Worm (Caenorhabditis elegans) whole organism, L4 larva: ENCODE data around the gene fbxb-48.

Source experiments
- ZK337.2 ChIP-seq: fragments of 200-800 bp; sonication (Bioruptor generic); IDR thresholded peaks from 2 replicates; pipeline ENCODE4 v1.3.6; 2022; ENCODE audit warnings: missing genetic modification reagents, missing genetic modification characterization, missing compliant biosample characterization
- aha-1 ChIP-seq: fragments of 150-350 bp; peaks from one replicate; lab custom pipeline; 2014; ENCODE audit warnings: missing biosample characterization, missing genetic modification characterization
- daf-19 ChIP-seq: fragments of 200-800 bp; sonication (Bioruptor generic); conservative IDR thresholded peaks from 2 replicates; pipeline ENCODE4 v1.3.6; 2022; ENCODE audit warnings: missing genetic modification characterization, missing compliant biosample characterization
- egl-27 ChIP-seq: sonication (generic microtip); optimal IDR thresholded peaks from 3 replicates; lab custom pipeline; 2017; ENCODE audit warnings: missing biosample characterization, missing genetic modification reagents, missing genetic modification characterization
- fkh-10 ChIP-seq: fragments of 150-350 bp; optimal IDR thresholded peaks from 2 replicates; lab custom pipeline; 2014; ENCODE audit warnings: missing biosample characterization, missing genetic modification reagents, missing genetic modification characterization
- lsy-2 ChIP-seq, 2 experiments: fragments of 150-350 bp in 1 of 2; sonication (generic microtip) in 1 of 2; optimal IDR thresholded peaks; 2 replicates each; lab custom pipeline; 2014 to 2017; ENCODE audit warnings: missing biosample characterization in 2 of 2, missing genetic modification characterization in 2 of 2
- madf-9 ChIP-seq: fragments of 200-800 bp; sonication (Bioruptor generic); conservative IDR thresholded peaks from 2 replicates; pipeline ENCODE4 v1.3.6; 2022; ENCODE audit warnings: missing genetic modification reagents, missing genetic modification characterization, missing compliant biosample characterization
- nhr-28 ChIP-seq: fragments of 150-350 bp; optimal IDR thresholded peaks from 2 replicates; lab custom pipeline; 2014; ENCODE audit warnings: missing biosample characterization, missing genetic modification characterization
- rbr-2 ChIP-seq: sonication (generic microtip); optimal IDR thresholded peaks from 2 replicates; lab custom pipeline; 2016; ENCODE audit warnings: missing genotype, missing genetic modification characterization, missing compliant biosample characterization
- skn-1 ChIP-seq: fragments of 150-350 bp; optimal IDR thresholded peaks from 2 replicates; lab custom pipeline; 2014; ENCODE audit warnings: missing biosample characterization, missing genetic modification characterization

DNA sequence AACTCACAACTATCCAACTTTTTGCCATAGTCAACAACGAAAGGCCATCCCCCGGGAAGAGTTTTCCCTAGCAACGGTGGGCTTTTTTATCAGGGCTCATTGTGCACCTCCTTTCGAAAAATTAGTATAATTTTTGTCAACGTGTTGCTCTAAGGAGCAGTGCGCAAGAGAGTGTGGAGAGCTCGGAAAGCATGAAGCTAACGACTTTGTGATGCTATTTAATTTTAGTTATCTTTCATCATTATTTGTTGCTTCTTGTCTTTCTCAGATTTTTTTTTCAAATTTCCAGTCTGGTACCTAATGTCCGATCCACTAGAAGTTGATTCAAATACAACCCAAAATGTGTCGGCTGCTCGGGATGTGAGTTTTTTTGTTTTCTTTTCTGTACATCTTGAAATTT lies 11.1 kb upstream of the fbxb-48 start, which contains the start of gene ceh-81:
- TF ChIP-seq fkh-10 (GFP tag; lab: Kevin White, UChicago) = no peak
- no peak for TF ChIP-seq skn-1 (tag; lab: Kevin White, UChicago)
- TF ChIP-seq madf-9 (GFP tag; lab: Robert Waterston, UW) = no peak
- TF ChIP-seq aha-1 (tag; lab: Kevin White, UChicago) = no peak
- no peak for TF ChIP-seq nhr-28
- no peak for TF ChIP-seq lsy-2 (tag; optimal IDR thresholded peaks at IDR 0.05; lab: Kevin White, UChicago)
- TF ChIP-seq daf-19 (GFP tag; lab: Robert Waterston, UW) = no peak
- TF ChIP-seq ZK337.2 (GFP tag; lab: Robert Waterston, UW) = no peak
- TF ChIP-seq rbr-2 (tag; lab: Kevin White, UChicago) = no peak
- TF ChIP-seq egl-27 (tag; lab: Kevin White, UChicago) = no peak
